Fruit fly (Drosophila melanogaster): ENCODE data around the gene KdelR.

Gene KdelR

dm6 chr2L:10422643-10423606, 3.8 kb upstream of the KdelR start, which contains the start of the genes pie and Wdfy2:
Gene pie (minus strand): TSS chr2L:10422780.
Gene Wdfy2 (plus strand): TSS chr2L:10423291.
- TF ChIP-seq CG17806 (tag; optimal IDR thresholded peaks at IDR 0.05) (no peak), EcR (GFP tag; optimal IDR thresholded peaks at IDR 0.05) (no peak), CG8301 (tag; optimal IDR thresholded peaks at IDR 0.05) (no peak), CG15710 (tag; optimal IDR thresholded peaks at IDR 0.05) (peak; percentile 16), CG8159 (tag; optimal IDR thresholded peaks at IDR 0.05) (no peak)

- TF ChIP-seq Snoo (tag; optimal IDR thresholded peaks at IDR 0.05) (no peak), CG8159 (tag; optimal IDR thresholded peaks at IDR 0.05) (no peak), CG14655 (GFP tag; optimal IDR thresholded peaks at IDR 0.05) (no peak), CG10348 (GFP tag; IDR thresholded peaks at IDR 0.05) (no peak), fd96Ca (GFP tag; IDR thresholded peaks at IDR 0.05) (no peak), rn (GFP tag; IDR thresholded peaks at IDR 0.05) (no peak)
Measured at dm6 chr2L:10425599-10425998, 1.1 kb upstream of the KdelR start.

DNA sequence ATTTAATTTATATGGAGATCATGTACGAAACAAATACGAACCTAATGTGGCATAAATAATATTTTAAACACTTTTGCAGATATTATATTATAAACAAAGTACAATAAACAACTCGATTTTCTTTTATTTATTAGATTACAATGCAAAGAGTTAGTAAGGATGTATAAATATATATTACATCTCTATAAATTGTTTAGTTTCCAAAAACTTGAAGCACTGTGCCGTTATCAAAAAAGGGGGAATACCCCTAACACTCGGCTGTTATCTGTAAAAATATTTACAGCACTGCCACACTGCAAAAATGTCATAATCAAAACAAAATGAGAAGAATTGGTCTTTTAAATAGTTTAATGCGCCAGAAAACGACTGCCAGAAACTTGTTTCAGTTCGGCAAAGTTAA, 1.8 kb downstream of the KdelR start, which contains the start of gene CG5188:
Gene CG5188, plus strand, starts transcription at position 302 of the 400 bp plus-strand sequence.
- no peak for TF ChIP-seq Pif1A (GFP tag; optimal IDR thresholded peaks at IDR 0.05)
- TF ChIP-seq CG14655 (GFP tag; optimal IDR thresholded peaks at IDR 0.05): no peak
- peak; percentile 48 for TF ChIP-seq CG8159 (tag; optimal IDR thresholded peaks at IDR 0.05)
- peak; percentile 9 for TF ChIP-seq CG9948 (tag; optimal IDR thresholded peaks at IDR 0.05)
- TF ChIP-seq CG10348 (GFP tag; IDR thresholded peaks at IDR 0.05): no peak
- peak; percentile 58 for TF ChIP-seq CG12605 (GFP tag; IDR thresholded peaks at IDR 0.05)
- peak; percentile 62; the same call in 1 of the 2 replicates for TF ChIP-seq Ets98B (GFP tag; IDR thresholded peaks at IDR 0.05)
- no peak for TF ChIP-seq fd96Ca (GFP tag; IDR thresholded peaks at IDR 0.05)
- no peak for TF ChIP-seq Pif1B (GFP tag; optimal IDR thresholded peaks at IDR 0.05)
- TF ChIP-seq D1 (tag; optimal IDR thresholded peaks at IDR 0.05): no peak
- TF ChIP-seq CG13204 (GFP tag; optimal IDR thresholded peaks at IDR 0.05): no peak
- TF ChIP-seq rn (GFP tag; IDR thresholded peaks at IDR 0.05): no peak
- peak; percentile 48 for TF ChIP-seq CG32121 (GFP tag; IDR thresholded peaks at IDR 0.05)
- no peak for TF ChIP-seq EcR (GFP tag; optimal IDR thresholded peaks at IDR 0.05)
- TF ChIP-seq CG8301 (tag; optimal IDR thresholded peaks at IDR 0.05): peak; percentile 50
- no peak for TF ChIP-seq CG34367 (tag; optimal IDR thresholded peaks at IDR 0.05)
- peak; percentile 34 for TF ChIP-seq Snoo (tag; optimal IDR thresholded peaks at IDR 0.05)
- TF ChIP-seq CG17806 (tag; optimal IDR thresholded peaks at IDR 0.05): peak; percentile 38
- no peak for TF ChIP-seq gl (tag; optimal IDR thresholded peaks at IDR 0.05)
- TF ChIP-seq CG15710 (tag; optimal IDR thresholded peaks at IDR 0.05): peak; percentile 34
- TF ChIP-seq CG4496 (GFP tag; IDR thresholded peaks at IDR 0.05): peak; percentile 25; the same call in 1 of the 3 replicates

DNA sequence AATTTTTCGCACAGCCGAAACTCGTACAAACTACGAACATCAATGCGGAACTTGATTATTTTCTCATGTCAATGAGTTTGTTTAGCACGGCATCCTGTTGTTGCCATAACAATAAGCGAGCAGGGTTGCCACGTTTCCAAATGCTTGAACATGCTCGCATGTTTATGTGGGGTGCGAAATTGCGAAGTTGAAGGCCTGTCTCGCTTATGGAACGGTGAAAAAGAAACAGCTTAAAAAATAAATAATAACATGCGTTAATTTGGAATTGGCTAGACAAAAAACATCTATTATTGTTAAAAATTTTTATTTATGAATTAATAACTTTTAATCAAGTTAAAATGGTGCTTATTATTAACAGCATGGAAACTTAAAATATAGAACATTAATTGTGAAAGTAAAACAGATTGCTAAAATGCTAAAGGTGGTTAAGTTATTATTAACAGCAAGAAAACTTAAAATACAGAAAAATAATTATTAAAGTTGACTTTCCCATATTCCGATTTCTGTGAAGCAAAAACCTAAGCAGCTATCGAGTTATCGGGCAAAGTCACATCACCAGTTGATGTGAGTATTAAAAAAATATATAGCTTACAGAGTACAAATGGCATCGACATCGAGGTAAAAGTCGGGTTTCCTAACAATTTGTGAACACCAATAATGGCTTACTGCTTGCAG, 4.3 kb downstream of the KdelR start, which contains the start of the genes Bug22 and TfIIB:
Gene Bug22, minus strand, starts transcription at position 117 of the 675 bp plus-strand sequence.
Gene TfIIB, plus strand, starts transcription at position 537 of the 675 bp plus-strand sequence.
- TF ChIP-seq CG15710 (tag; optimal IDR thresholded peaks at IDR 0.05) (peak; percentile 51), CG9948 (tag; optimal IDR thresholded peaks at IDR 0.05) (peak; percentile 46), CG14655 (GFP tag; optimal IDR thresholded peaks at IDR 0.05) (no peak), CG8301 (tag; optimal IDR thresholded peaks at IDR 0.05) (no peak), CG17806 (tag; optimal IDR thresholded peaks at IDR 0.05) (peak; percentile 46), CG13204 (GFP tag; optimal IDR thresholded peaks at IDR 0.05) (no peak), D1 (tag; optimal IDR thresholded peaks at IDR 0.05) (no peak), CG32121 (GFP tag; IDR thresholded peaks at IDR 0.05) (peak; percentile 65), Pif1A (GFP tag; optimal IDR thresholded peaks at IDR 0.05) (no peak), CG10348 (GFP tag; IDR thresholded peaks at IDR 0.05) (no peak), rn (GFP tag; IDR thresholded peaks at IDR 0.05) (0 out of 2 replicates have a peak, but pooled peaks have one; percentile 29), CG4496 (GFP tag; IDR thresholded peaks at IDR 0.05) (peak; percentile 61; the same call in 2 of the 3 replicates), Snoo (tag; optimal IDR thresholded peaks at IDR 0.05) (peak; percentile 51), Ets98B (GFP tag; IDR thresholded peaks at IDR 0.05) (no peak; the same call in 1 of the 2 replicates)

dm6 chr2L:10435606-10436160, 9.0 kb downstream of the KdelR start, which contains the start of the genes TBC1D16 and holn1:
Gene TBC1D16 (minus strand): TSS chr2L:10435656.
Gene holn1 (plus strand): TSS chr2L:10435995.
- TF ChIP-seq Snoo (tag; optimal IDR thresholded peaks at IDR 0.05) (no peak), CG10348 (GFP tag; IDR thresholded peaks at IDR 0.05) (no peak)

DNA sequence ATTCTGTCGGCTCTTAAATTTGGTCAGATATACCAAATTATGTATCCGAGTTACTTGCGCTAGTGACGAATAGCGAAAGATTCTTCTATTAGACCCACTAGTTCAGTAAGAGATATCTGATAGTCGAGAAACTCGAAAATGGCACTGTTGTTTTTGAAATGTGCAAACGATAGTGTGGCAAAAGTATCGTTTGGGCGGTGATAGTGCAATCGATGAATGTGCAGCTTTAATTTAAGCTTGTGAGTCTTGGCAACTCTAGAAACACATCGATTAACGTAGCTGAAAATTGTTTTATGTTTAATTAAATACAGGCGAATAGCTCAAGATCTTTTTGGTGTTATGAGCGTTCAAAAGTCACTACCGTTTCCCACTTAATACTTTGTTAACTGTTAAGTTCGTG, 10.6 kb downstream of the KdelR start, which contains the start of gene STUB1:
Gene STUB1, plus strand, starts transcription at position 232 of the 400 bp plus-strand sequence.
- TF ChIP-seq Pif1B (GFP tag; optimal IDR thresholded peaks at IDR 0.05) (no peak), EcR (GFP tag; optimal IDR thresholded peaks at IDR 0.05) (no peak), CG9948 (tag; optimal IDR thresholded peaks at IDR 0.05) (no peak), Pif1A (GFP tag; optimal IDR thresholded peaks at IDR 0.05) (no peak), CG8301 (tag; optimal IDR thresholded peaks at IDR 0.05) (no peak)
